Worm (Caenorhabditis elegans): ENCODE measurements around the gene irld-11.

The irld-11 gene

DNA sequence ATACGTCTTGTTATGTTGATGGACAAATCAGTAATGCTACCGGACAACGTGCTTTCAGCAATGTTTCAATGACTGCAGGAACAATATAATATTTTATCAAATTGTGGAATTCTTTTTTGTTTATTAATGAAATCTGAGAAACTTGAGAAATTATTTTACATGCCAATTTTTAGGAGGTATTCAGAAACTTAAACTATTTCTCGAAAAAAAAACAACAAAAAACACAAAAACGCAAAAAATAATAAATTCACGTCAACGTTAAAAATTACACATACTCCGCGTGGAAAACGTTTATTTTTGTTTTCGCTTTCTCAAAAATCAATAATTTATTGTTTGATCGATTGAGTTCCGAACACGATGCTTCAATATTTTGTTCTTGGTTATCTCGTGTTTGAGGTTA, 12.7 kb upstream of the irld-11 start, which contains the start of gene Y46H3D.1:
Gene Y46H3D.1, plus strand, starts transcription at position 301 of the 400 bp plus-strand sequence.
- no peak for TF ChIP-seq lin-13 (GFP tag; optimal IDR thresholded peaks at IDR 0.05)
- TF ChIP-seq nhr-12 (tag; optimal IDR thresholded peaks at IDR 0.05): no peak

DNA sequence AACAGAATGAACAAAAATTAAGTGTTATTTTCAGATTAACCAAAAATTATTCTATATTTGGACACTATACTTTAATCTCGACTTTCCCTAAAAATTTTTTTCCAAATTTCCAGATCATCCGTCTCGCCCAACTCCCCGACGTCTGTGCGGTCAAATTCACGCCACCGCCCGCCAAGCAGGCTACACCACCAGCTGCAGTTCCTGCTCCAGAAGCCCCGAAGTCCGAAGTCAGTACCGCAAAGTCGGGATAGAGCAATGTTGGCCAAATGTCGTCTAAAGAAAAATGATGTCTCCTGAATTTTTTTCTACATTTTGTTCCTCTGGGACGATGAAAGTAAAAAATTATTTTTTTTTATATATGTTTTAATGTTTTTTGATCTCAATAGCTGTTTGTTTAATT, 12.2 kb upstream of the irld-11 start:
- no peak for TF ChIP-seq tlp-1 (tag; optimal IDR thresholded peaks at IDR 0.05)
- no peak for TF ChIP-seq ces-1 (GFP tag; optimal IDR thresholded peaks at IDR 0.05)
- TF ChIP-seq C16A3.4 (tag; optimal IDR thresholded peaks at IDR 0.05): no peak
- no peak for TF ChIP-seq nhr-28 (tag; optimal IDR thresholded peaks at IDR 0.05)
- TF ChIP-seq rnt-1 (tag; optimal IDR thresholded peaks at IDR 0.05): no peak
- TF ChIP-seq pag-3 (tag; optimal IDR thresholded peaks at IDR 0.05; ENCODE audit: borderline replicate concordance, insufficient read depth): no peak
- no peak for TF ChIP-seq zag-1 (tag; optimal IDR thresholded peaks at IDR 0.05)
- no peak for TF ChIP-seq mep-1 (tag; optimal IDR thresholded peaks at IDR 0.05)
- TF ChIP-seq efl-1 (optimal IDR thresholded peaks at IDR 0.05): no peak
- TF ChIP-seq efl-1 (GFP tag; optimal IDR thresholded peaks at IDR 0.05 in 1 of 2): no peak
- no peak for TF ChIP-seq lin-15B (tag; optimal IDR thresholded peaks at IDR 0.05)
- TF ChIP-seq jun-1 (tag; optimal IDR thresholded peaks at IDR 0.05): no peak
- no peak for TF ChIP-seq efl-3 (GFP tag; optimal IDR thresholded peaks at IDR 0.05)

DNA sequence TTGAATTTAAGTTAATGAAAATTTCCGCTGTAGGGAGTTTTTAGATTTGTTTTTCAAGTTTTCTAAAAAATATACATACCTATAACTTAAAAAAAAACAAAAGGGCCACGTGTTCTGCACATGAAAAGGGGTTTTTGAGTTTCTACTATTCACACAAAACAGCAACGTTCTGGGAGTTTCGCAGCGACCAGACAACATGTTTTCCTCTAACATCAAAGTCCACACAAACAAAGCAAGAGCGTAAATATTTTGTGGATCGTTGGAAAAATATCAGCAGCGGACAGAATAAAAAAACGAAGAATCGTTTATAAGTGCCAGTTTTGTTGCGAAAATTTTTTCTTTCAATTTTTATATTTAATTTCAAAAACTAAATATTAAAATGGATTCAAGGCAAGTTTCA, 11.1 kb upstream of the irld-11 start, which contains the start of gene alh-2:
Gene alh-2, plus strand, starts transcription at position 284 of the 400 bp plus-strand sequence.
- no peak for TF ChIP-seq tbx-2 (tag; optimal IDR thresholded peaks at IDR 0.05)
- no peak for TF ChIP-seq C34B4.2 (tag; optimal IDR thresholded peaks at IDR 0.05)
- TF ChIP-seq hlh-17 (GFP tag; optimal IDR thresholded peaks at IDR 0.05; ENCODE audit: borderline replicate concordance): no peak
- no peak for TF ChIP-seq Y116A8C.19 (tag; optimal IDR thresholded peaks at IDR 0.05; ENCODE audit: borderline replicate concordance)
- no peak for TF ChIP-seq alr-1 (tag; optimal IDR thresholded peaks at IDR 0.05; ENCODE audit: borderline replicate concordance)
- no peak for TF ChIP-seq egl-13 (tag; optimal IDR thresholded peaks at IDR 0.05)
- no peak for TF ChIP-seq jun-1 (tag; optimal IDR thresholded peaks at IDR 0.05)
- no peak for TF ChIP-seq ceh-82 (tag; optimal IDR thresholded peaks at IDR 0.05)
- no peak for TF ChIP-seq mdl-1 (tag; optimal IDR thresholded peaks at IDR 0.05)
- no peak for TF ChIP-seq sptf-1 (tag; optimal IDR thresholded peaks at IDR 0.05)
- no peak for TF ChIP-seq unc-130 (tag; optimal IDR thresholded peaks at IDR 0.05)
- no peak for TF ChIP-seq fkh-4 (tag; optimal IDR thresholded peaks at IDR 0.05; ENCODE audit: borderline replicate concordance)
- no peak for TF ChIP-seq lin-39 (tag; optimal IDR thresholded peaks at IDR 0.05)
- no peak for TF ChIP-seq fkh-8 (tag; optimal IDR thresholded peaks at IDR 0.05)
- no peak for TF ChIP-seq pqm-1 (tag; optimal IDR thresholded peaks at IDR 0.05)
- TF ChIP-seq elt-2 (tag; optimal IDR thresholded peaks at IDR 0.05): no peak

DNA sequence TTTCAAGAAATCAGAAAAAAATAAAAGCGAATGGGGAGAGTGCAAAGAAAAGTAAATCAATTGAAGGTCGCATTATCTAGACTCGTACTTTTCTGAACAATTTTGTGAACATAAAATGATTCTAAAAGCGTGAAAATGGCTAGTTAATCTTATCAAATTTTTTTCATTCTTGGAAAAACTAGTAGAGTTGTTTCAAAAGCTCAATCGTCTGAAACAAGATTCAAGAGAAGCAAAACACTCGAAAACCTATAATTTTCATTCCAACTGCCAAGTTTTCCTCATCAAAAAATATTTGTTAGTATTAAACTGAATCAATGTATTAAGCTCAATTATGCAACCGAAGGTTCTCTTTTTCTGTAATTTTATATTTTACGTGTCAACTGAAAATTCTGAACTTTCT, 6.9 kb upstream of the irld-11 start, which contains the start of gene irld-45:
Gene irld-45, plus strand, starts transcription at position 301 of the 400 bp plus-strand sequence.
- no peak for TF ChIP-seq mep-1 (tag; optimal IDR thresholded peaks at IDR 0.05)
- TF ChIP-seq zip-4 (GFP tag; optimal IDR thresholded peaks at IDR 0.05): no peak
- no peak for TF ChIP-seq ceh-63 (GFP tag; optimal IDR thresholded peaks at IDR 0.05)
- TF ChIP-seq fkh-4 (tag; optimal IDR thresholded peaks at IDR 0.05; ENCODE audit: borderline replicate concordance): no peak
- no peak for TF ChIP-seq nhr-77 (tag; optimal IDR thresholded peaks at IDR 0.05)
- no peak for TF ChIP-seq jun-1 (tag; optimal IDR thresholded peaks at IDR 0.05)
- TF ChIP-seq ceh-88 (GFP tag; IDR thresholded peaks at IDR 0.05): no peak
- TF ChIP-seq nhr-237 (tag; optimal IDR thresholded peaks at IDR 0.05): no peak
- no peak for TF ChIP-seq nhr-84 (tag; optimal IDR thresholded peaks at IDR 0.05)
- TF ChIP-seq mdl-1 (tag; optimal IDR thresholded peaks at IDR 0.05): no peak
- no peak for TF ChIP-seq nhr-85 (tag)
- TF ChIP-seq dsc-1 (tag; optimal IDR thresholded peaks at IDR 0.05): no peak
- TF ChIP-seq sox-4 (tag; optimal IDR thresholded peaks at IDR 0.05): no peak
- TF ChIP-seq ceh-8 (GFP tag; optimal IDR thresholded peaks at IDR 0.05): no peak
- no peak for TF ChIP-seq nhr-28 (tag; optimal IDR thresholded peaks at IDR 0.05)
- no peak for TF ChIP-seq aha-1 (tag; optimal IDR thresholded peaks at IDR 0.05)
- TF ChIP-seq pqm-1 (tag; optimal IDR thresholded peaks at IDR 0.05): no peak

Measured in whole organism, L1 larva.